Worm (Caenorhabditis elegans) whole organism, L4/young adult: Measurements from ENCODE around the gene C02F4.5.
A peak's percentile ranks its signal among the peaks of the same experiment; 100 is the strongest.

ENCODE experiments used
- W03F9.2 ChIP-seq: fragments of 150-350 bp; optimal IDR thresholded peaks from 2 replicates; lab custom pipeline; 2014; ENCODE audit warnings: missing biosample characterization, missing genetic modification characterization
- dao-5 ChIP-seq: sonication (generic microtip); optimal IDR thresholded peaks from 2 replicates; lab custom pipeline; 2016; ENCODE audit warnings: missing genotype, missing genetic modification characterization, moderate library complexity, missing compliant biosample characterization
- him-1 ChIP-seq: sonication (generic microtip); optimal IDR thresholded peaks from 2 replicates; lab custom pipeline; 2016; ENCODE audit warnings: missing genotype, missing genetic modification reagents, missing genetic modification characterization, missing compliant biosample characterization

The C02F4.5 gene

ce11 chrIV:10542283-10542682 is 18.3 kb upstream of the C02F4.5 start:
- TF ChIP-seq him-1 (tag; lab: Kevin White, UChicago): no peak
- TF ChIP-seq W03F9.2: no peak
- TF ChIP-seq dao-5 (tag; lab: Kevin White, UChicago): no peak

- no peak for TF ChIP-seq him-1 (tag; lab: Kevin White, UChicago)
- no peak for TF ChIP-seq dao-5 (tag; lab: Kevin White, UChicago)
- TF ChIP-seq W03F9.2: no peak
These were observed 14.6 kb upstream of the C02F4.5 start, which contains the start of gene T07G12.4 for ce11 chrIV:10538584-10538983. Gene T07G12.4 (minus strand): TSS chrIV:10538684.

ce11 chrIV:10533639-10534038 is 9.7 kb upstream of the C02F4.5 start, which contains the start of gene T07G12.3:
Gene T07G12.3 (plus strand): TSS chrIV:10533939.
- TF ChIP-seq dao-5 (tag; lab: Kevin White, UChicago) (no peak), W03F9.2 (no peak), him-1 (tag; lab: Kevin White, UChicago) (no peak)

ce11 chrIV:10530648-10531047 is 6.7 kb upstream of the C02F4.5 start, which contains the start of gene T07G12.2:
Gene T07G12.2 (plus strand): TSS chrIV:10530709.
- TF ChIP-seq him-1 (tag; lab: Kevin White, UChicago) (peak; percentile 6), dao-5 (tag; lab: Kevin White, UChicago) (no peak), W03F9.2 (no peak)

ce11 chrIV:10521106-10521505 is 2.8 kb downstream of the C02F4.5 start, which contains the start of gene cal-4:
Gene cal-4 (plus strand): TSS chrIV:10521406.
- TF ChIP-seq him-1 (tag; lab: Kevin White, UChicago) (no peak), dao-5 (tag; lab: Kevin White, UChicago) (no peak), W03F9.2 (no peak)

ce11 chrIV:10518652-10519051 is 5.3 kb downstream of the C02F4.5 start:
- TF ChIP-seq him-1 (tag; lab: Kevin White, UChicago) (no peak), dao-5 (tag; lab: Kevin White, UChicago) (no peak), W03F9.2 (no peak)

- TF ChIP-seq dao-5 (tag; lab: Kevin White, UChicago): no peak
- TF ChIP-seq him-1 (tag; lab: Kevin White, UChicago): no peak
- TF ChIP-seq W03F9.2: no peak
These were observed 8.8 kb downstream of the C02F4.5 start, which contains the start of gene C02F4.4 for ce11 chrIV:10515128-10515527. Gene C02F4.4 (minus strand): TSS chrIV:10515228.

- TF ChIP-seq W03F9.2 (no peak), him-1 (tag; lab: Kevin White, UChicago) (no peak), dao-5 (tag; lab: Kevin White, UChicago) (no peak)
These were observed 10.7 kb downstream of the C02F4.5 start for ce11 chrIV:10513266-10513665.

ce11 chrIV:10512752-10513151 is 11.2 kb downstream of the C02F4.5 start:
- TF ChIP-seq dao-5 (tag; lab: Kevin White, UChicago) (no peak), W03F9.2 (no peak), him-1 (tag; lab: Kevin White, UChicago) (no peak)

ce11 chrIV:10511432-10511831 is 12.5 kb downstream of the C02F4.5 start:
- no peak for TF ChIP-seq dao-5 (tag; lab: Kevin White, UChicago)
- no peak for TF ChIP-seq him-1 (tag; lab: Kevin White, UChicago)
- no peak for TF ChIP-seq W03F9.2

- TF ChIP-seq dao-5 (tag; lab: Kevin White, UChicago) (no peak), him-1 (tag; lab: Kevin White, UChicago) (peak; percentile 14)
These were observed 16.4 kb downstream of the C02F4.5 start for ce11 chrIV:10507586-10507985.

- TF ChIP-seq him-1 (tag; lab: Kevin White, UChicago) (no peak), W03F9.2 (no peak), dao-5 (tag; lab: Kevin White, UChicago) (no peak)
These were observed 17.9 kb downstream of the C02F4.5 start for ce11 chrIV:10506016-10506415.

- TF ChIP-seq dao-5 (tag; lab: Kevin White, UChicago) (no peak), him-1 (tag; lab: Kevin White, UChicago) (no peak), W03F9.2 (no peak)
These were observed 18.9 kb downstream of the C02F4.5 start for ce11 chrIV:10505016-10505415.

- TF ChIP-seq W03F9.2 (no peak), him-1 (tag; lab: Kevin White, UChicago) (peak; percentile 70), dao-5 (tag; lab: Kevin White, UChicago) (no peak)
These were observed 20.2 kb downstream of the C02F4.5 start for ce11 chrIV:10503750-10504232.

- TF ChIP-seq dao-5 (tag; lab: Kevin White, UChicago) (no peak), him-1 (tag; lab: Kevin White, UChicago) (no peak), W03F9.2 (peak; percentile 4)
These were observed 21.6 kb downstream of the C02F4.5 start for ce11 chrIV:10502345-10502744.
